Fruit fly (Drosophila melanogaster) whole organism, embryonic: ENCODE results near the gene BORCS5.

Source experiments
- CG1024 ChIP-seq: fragments of 200-800 bp; sonication (Bioruptor generic); IDR thresholded peaks from 2 replicates; pipeline ENCODE4 v1.3.6; 2022; ENCODE audit warnings: missing biosample characterization, missing genetic modification characterization
- CG11247 ChIP-seq: fragments of 200-800 bp; sonication (Bioruptor generic); IDR thresholded peaks from 2 replicates; pipeline ENCODE4 v1.3.6; 2022; ENCODE audit warnings: missing biosample characterization, missing genetic modification characterization
- CG13894 ChIP-seq: fragments of 200-800 bp; sonication (Bioruptor generic); optimal IDR thresholded peaks from 3 replicates; lab custom pipeline; 2018; ENCODE audit warnings: missing biosample characterization, mild to moderate bottlenecking, missing genetic modification characterization, moderate library complexity
- CG14710 ChIP-seq: fragments of 200-800 bp; sonication (Bioruptor generic); optimal IDR thresholded peaks from 3 replicates; lab custom pipeline; 2019; ENCODE audit warnings: missing biosample characterization, mild to moderate bottlenecking, missing genetic modification characterization, moderate library complexity
- CG15479 ChIP-seq: fragments of 200-800 bp; sonication (Bioruptor generic); optimal IDR thresholded peaks from 3 replicates; lab custom pipeline; 2019; ENCODE audit warnings: missing biosample characterization, mild to moderate bottlenecking, missing genetic modification characterization, moderate library complexity
- CG16813 ChIP-seq: fragments of 200-800 bp; sonication (Bioruptor generic); IDR thresholded peaks from 3 replicates; pipeline ENCODE4 v1.3.6; 2022; ENCODE audit warnings: missing biosample characterization, missing genetic modification characterization; ENCODE audit not compliant: partially characterized antibody
- CG17568 ChIP-seq: fragments of 200-800 bp; sonication (Bioruptor generic); optimal IDR thresholded peaks from 2 replicates; lab custom pipeline; 2018; ENCODE audit warnings: missing biosample characterization, mild to moderate bottlenecking, missing genetic modification characterization, moderate library complexity
- CG17829 ChIP-seq: fragments of 200-800 bp; optimal IDR thresholded peaks from 2 replicates; lab custom pipeline; 2019; ENCODE audit warnings: missing biosample characterization, mild to moderate bottlenecking, missing genetic modification characterization, moderate library complexity
- CG17912 ChIP-seq: fragments of 200-800 bp; sonication (Bioruptor generic); optimal IDR thresholded peaks from 2 replicates; lab custom pipeline; 2018; ENCODE audit warnings: missing biosample characterization, mild to moderate bottlenecking, missing genetic modification characterization
- CG2202 ChIP-seq: fragments of 200-800 bp; sonication (Bioruptor generic); optimal IDR thresholded peaks from 2 replicates; lab custom pipeline; 2018; ENCODE audit warnings: missing biosample characterization, mild to moderate bottlenecking, missing genetic modification characterization
- CG5180 ChIP-seq: fragments of 200-800 bp; sonication (Bioruptor generic); optimal IDR thresholded peaks from 3 replicates; lab custom pipeline; 2017; ENCODE audit warnings: missing biosample characterization, missing genetic modification characterization, mild to moderate bottlenecking, moderate library complexity, missing genetic modification reagents
- CG5245 ChIP-seq: fragments of 200-800 bp; sonication (Bioruptor generic); optimal IDR thresholded peaks from 3 replicates; lab custom pipeline; 2016; ENCODE audit warnings: missing biosample characterization, missing genetic modification characterization
- CG6689 ChIP-seq: fragments of 200-800 bp; sonication (Bioruptor generic); IDR thresholded peaks from 2 replicates; pipeline ENCODE4 v1.3.6; 2022; ENCODE audit warnings: missing biosample characterization, missing genetic modification characterization
- CG7745 ChIP-seq: fragments of 200-800 bp; sonication (Bioruptor generic); optimal IDR thresholded peaks from 2 replicates; lab custom pipeline; 2018; ENCODE audit warnings: missing biosample characterization, mild to moderate bottlenecking, missing genetic modification characterization, moderate library complexity
- CG7786 ChIP-seq: fragments of 200-800 bp; sonication (Bioruptor generic); optimal IDR thresholded peaks from 2 replicates; lab custom pipeline; 2016; ENCODE audit warnings: missing biosample characterization, missing genetic modification characterization
- CG7928 ChIP-seq: fragments of 200-800 bp; sonication (Bioruptor generic); optimal IDR thresholded peaks from 2 replicates; lab custom pipeline; 2017; ENCODE audit warnings: missing biosample characterization, mild to moderate bottlenecking, missing genetic modification characterization
- Camta ChIP-seq: fragments of 200-800 bp; sonication (Bioruptor generic); optimal IDR thresholded peaks from 2 replicates; lab custom pipeline; 2016; ENCODE audit warnings: missing biosample characterization, missing genetic modification characterization
- Hmx ChIP-seq: fragments of 200-800 bp; sonication (Bioruptor generic); optimal IDR thresholded peaks from 2 replicates; lab custom pipeline; 2016; ENCODE audit warnings: missing biosample characterization, missing genetic modification characterization
- Jarid2 ChIP-seq: fragments of 200-800 bp; sonication (Bioruptor generic); optimal IDR thresholded peaks from 3 replicates; lab custom pipeline; 2017; ENCODE audit warnings: mild to moderate bottlenecking, missing biosample characterization, missing genetic modification reagents, missing genetic modification characterization
- Meics ChIP-seq: fragments of 200-800 bp; sonication (Bioruptor generic); optimal IDR thresholded peaks from 2 replicates; lab custom pipeline; 2017; ENCODE audit warnings: missing biosample characterization, mild to moderate bottlenecking, missing genetic modification characterization
- Oli ChIP-seq: fragments of 200-800 bp; sonication (Bioruptor generic); optimal IDR thresholded peaks from 2 replicates; lab custom pipeline; 2018; ENCODE audit warnings: missing biosample characterization, mild to moderate bottlenecking, missing genetic modification characterization, moderate library complexity
- Ptx1 ChIP-seq: fragments of 200-800 bp; sonication (Bioruptor generic); IDR thresholded peaks from 2 replicates; pipeline ENCODE4 v1.3.6; 2022; ENCODE audit warnings: missing biosample characterization, missing genetic modification characterization
- Sox102F ChIP-seq: fragments of 200-800 bp; sonication (Bioruptor generic); optimal IDR thresholded peaks from 2 replicates; lab custom pipeline; 2018; ENCODE audit warnings: missing biosample characterization, mild to moderate bottlenecking, missing genetic modification characterization, moderate library complexity
- Stat92E ChIP-seq, 3 experiments: fragments of >200 bp in 2 of 3; fragments of 200-800 bp in 1 of 3; sonication (Bioruptor generic) in 1 of 3; optimal IDR thresholded peaks; 2 replicates each; lab custom pipeline; 2017 to 2019; ENCODE audit warnings: missing biosample characterization in 3 of 3, missing genetic modification characterization in 3 of 3, mild to moderate bottlenecking in 1 of 3, moderate library complexity in 1 of 3
- Xrp1 ChIP-seq: fragments of 200-800 bp; sonication (Bioruptor generic); IDR thresholded peaks from 2 replicates; pipeline ENCODE4 v1.3.6; 2022; ENCODE audit warnings: missing biosample characterization, missing genetic modification characterization
- br ChIP-seq: fragments of >200 bp; optimal IDR thresholded peaks from 2 replicates; lab custom pipeline; 2017
- bsh ChIP-seq, 2 experiments: fragments of 200-800 bp; sonication (Bioruptor generic); optimal IDR thresholded peaks; 2 replicates each; lab custom pipeline; 2017 to 2018; ENCODE audit warnings: mild to moderate bottlenecking in 2 of 2, missing biosample characterization in 2 of 2, missing genetic modification characterization in 2 of 2, moderate library complexity in 1 of 2
- cato ChIP-seq: fragments of 200-800 bp; sonication (Bioruptor generic); optimal IDR thresholded peaks from 2 replicates; lab custom pipeline; 2016; ENCODE audit warnings: missing biosample characterization, missing genetic modification characterization, borderline replicate concordance
- cg ChIP-seq: fragments of 200-800 bp; sonication (Bioruptor generic); optimal IDR thresholded peaks from 3 replicates; lab custom pipeline; 2019; ENCODE audit warnings: missing biosample characterization, mild to moderate bottlenecking, missing genetic modification characterization, moderate library complexity
- chm ChIP-seq: fragments of 200-800 bp; sonication (Bioruptor generic); IDR thresholded peaks from 2 replicates; pipeline ENCODE4 v1.3.6; 2022; ENCODE audit warnings: missing biosample characterization, missing genetic modification characterization
- danr ChIP-seq: fragments of 200-800 bp; sonication (Bioruptor generic); IDR thresholded peaks from 2 replicates; pipeline ENCODE4 v1.3.6; 2022; ENCODE audit warnings: missing biosample characterization, missing genetic modification characterization
- exex ChIP-seq: fragments of 200-800 bp; sonication (Bioruptor generic); optimal IDR thresholded peaks from 4 replicates; lab custom pipeline; 2018; ENCODE audit warnings: missing biosample characterization, mild to moderate bottlenecking, missing genetic modification characterization, moderate library complexity
- eyg ChIP-seq: fragments of 200-800 bp; sonication (Bioruptor generic); optimal IDR thresholded peaks from 3 replicates; lab custom pipeline; 2016; ENCODE audit warnings: missing biosample characterization, missing genetic modification characterization
- gcm ChIP-seq: fragments of 200-800 bp; sonication (Bioruptor generic); optimal IDR thresholded peaks from 2 replicates; lab custom pipeline; 2019; ENCODE audit warnings: missing biosample characterization, mild to moderate bottlenecking, missing genetic modification characterization, moderate library complexity
- gsb ChIP-seq: fragments of 200-800 bp; sonication (Bioruptor generic); IDR thresholded peaks from 2 replicates; pipeline ENCODE4 v1.3.6; 2022; ENCODE audit warnings: missing biosample characterization, missing genetic modification characterization
- hb ChIP-seq: fragments of 200-800 bp; sonication (Bioruptor generic); IDR thresholded peaks from 3 replicates; pipeline ENCODE4 v1.3.6; 2022; ENCODE audit warnings: missing biosample characterization, missing genetic modification characterization; ENCODE audit not compliant: partially characterized antibody
- kni ChIP-seq: fragments of 200-800 bp; sonication (Bioruptor generic); optimal IDR thresholded peaks from 3 replicates; lab custom pipeline; 2017; ENCODE audit warnings: mild to moderate bottlenecking, missing biosample characterization, missing genetic modification reagents, missing genetic modification characterization
- knrl ChIP-seq: fragments of 200-800 bp; sonication (Bioruptor generic); IDR thresholded peaks from 3 replicates; pipeline ENCODE4 v1.3.6; 2022; ENCODE audit warnings: missing biosample characterization, missing genetic modification characterization; ENCODE audit not compliant: partially characterized antibody
- lilli ChIP-seq: fragments of 200-800 bp; sonication (Bioruptor generic); optimal IDR thresholded peaks from 3 replicates; lab custom pipeline; 2016; ENCODE audit warnings: missing biosample characterization, missing genetic modification characterization
- org-1 ChIP-seq: fragments of 200-800 bp; sonication (Bioruptor generic); optimal IDR thresholded peaks from 2 replicates; lab custom pipeline; 2017; ENCODE audit warnings: missing biosample characterization, missing genetic modification characterization
- sisA ChIP-seq: fragments of 200-800 bp; sonication (Bioruptor generic); IDR thresholded peaks from 2 replicates; pipeline ENCODE4 v1.3.6; 2022; ENCODE audit warnings: missing biosample characterization, missing genetic modification characterization
- toy ChIP-seq: fragments of 200-800 bp; sonication (Bioruptor generic); IDR thresholded peaks from 2 replicates; pipeline ENCODE4 v1.3.6; 2022; ENCODE audit warnings: missing biosample characterization, missing genetic modification characterization
- trem ChIP-seq: fragments of 200-800 bp; optimal IDR thresholded peaks from 3 replicates; lab custom pipeline; 2019; ENCODE audit warnings: missing biosample characterization, mild to moderate bottlenecking, missing genetic modification characterization, moderate library complexity
- unc-4 ChIP-seq: fragments of 200-800 bp; sonication (Bioruptor generic); IDR thresholded peaks from 2 replicates; pipeline ENCODE4 v1.3.6; 2022; ENCODE audit warnings: missing biosample characterization, missing genetic modification characterization; ENCODE audit not compliant: partially characterized antibody
- unpg ChIP-seq: fragments of 200-800 bp; sonication (Bioruptor generic); optimal IDR thresholded peaks from 3 replicates; lab custom pipeline; 2018; ENCODE audit warnings: missing biosample characterization, mild to moderate bottlenecking, missing genetic modification characterization, moderate library complexity
- vnd ChIP-seq: fragments of 200-800 bp; sonication (Bioruptor generic); IDR thresholded peaks from 3 replicates; pipeline ENCODE4 v1.3.6; 2022; ENCODE audit warnings: missing biosample characterization, missing genetic modification characterization; ENCODE audit not compliant: partially characterized antibody
- yki ChIP-seq: fragments of >200 bp; optimal IDR thresholded peaks from 3 replicates; lab custom pipeline; 2018
- z ChIP-seq: fragments of 200-800 bp; sonication (Bioruptor generic); IDR thresholded peaks from 3 replicates; pipeline ENCODE4 v1.3.6; 2022; ENCODE audit warnings: missing biosample characterization, missing genetic modification characterization
- zen2 ChIP-seq: fragments of 200-800 bp; sonication (Bioruptor generic); IDR thresholded peaks from 3 replicates; pipeline ENCODE4 v1.3.6; 2022; ENCODE audit warnings: missing biosample characterization, missing genetic modification characterization; ENCODE audit not compliant: partially characterized antibody
- zfh1 ChIP-seq: fragments of 200-800 bp; sonication (Bioruptor generic); IDR thresholded peaks from 3 replicates; pipeline ENCODE4 v1.3.6; 2022; ENCODE audit warnings: missing biosample characterization, missing genetic modification characterization

The BORCS5 gene

DNA sequence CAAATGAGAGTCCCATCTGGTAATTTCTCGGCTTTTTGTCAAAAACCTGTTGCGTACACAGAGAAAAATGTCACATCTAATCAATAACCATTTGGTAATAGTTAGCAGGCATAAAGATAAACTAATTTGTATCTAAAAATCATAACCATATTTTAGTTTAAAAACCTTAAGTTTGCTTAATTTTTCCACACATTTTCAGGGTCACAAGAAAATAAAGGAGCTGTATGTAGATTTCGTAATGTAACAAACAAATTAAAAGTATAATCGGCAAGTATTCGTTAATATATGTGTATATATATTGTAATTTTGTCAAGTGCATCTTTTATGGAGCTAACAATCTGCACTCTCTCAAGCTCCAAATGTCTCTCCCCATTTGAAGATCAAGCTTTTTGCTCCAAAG, 48.4 kb upstream of the BORCS5 start (continued):
- TF ChIP-seq CG6689: peak; percentile 91
- peak; percentile 89 for TF ChIP-seq CG14710
- peak; percentile 58 for TF ChIP-seq Jarid2
- TF ChIP-seq CG17829 (tag; lab: Kevin White, UChicago): peak; percentile 93
- peak; percentile 89 for TF ChIP-seq Xrp1 (GFP tag; lab: Robert Waterston, UW)
- peak; percentile 84 for TF ChIP-seq org-1 (GFP tag; lab: Kevin White, UChicago)
- TF ChIP-seq danr: peak; percentile 88
- no peak for TF ChIP-seq yki (lab: Kevin White, UChicago)
- TF ChIP-seq Stat92E (GFP tag; optimal IDR thresholded peaks at IDR 0.05; lab: Kevin White, UChicago): peak in 1 of 3 experiments; percentile 45
- peak; percentile 79 for TF ChIP-seq CG5180 (GFP tag; lab: Kevin White, UChicago)
- TF ChIP-seq exex (tag; lab: Kevin White, UChicago): peak; percentile 65
- no peak for TF ChIP-seq CG16813
- TF ChIP-seq Camta (GFP tag; lab: Kevin White, UChicago): peak; percentile 84
- TF ChIP-seq lilli (GFP tag; lab: Kevin White, UChicago): peak; percentile 83
- peak; percentile 24 for TF ChIP-seq CG17912 (GFP tag; lab: Kevin White, UChicago)
- 0 out of 3 replicates have a peak, but pooled peaks have one; percentile 18 for TF ChIP-seq z (GFP tag; lab: Robert Waterston, UW)
- peak; percentile 71 for TF ChIP-seq eyg (GFP tag; lab: Kevin White, UChicago)
- TF ChIP-seq CG15479 (GFP tag; lab: Kevin White, UChicago): no peak
- peak; percentile 61 for TF ChIP-seq CG7786 (GFP tag; lab: Kevin White, UChicago)
- TF ChIP-seq knrl: no peak
- no peak for TF ChIP-seq br (lab: Kevin White, UChicago)
- peak; percentile 72 for TF ChIP-seq gsb (GFP tag; lab: Robert Waterston, UW)
- peak; percentile 79 for TF ChIP-seq trem
- TF ChIP-seq CG5245: peak; percentile 64
- TF ChIP-seq vnd (GFP tag; lab: Robert Waterston, UW): no peak
- peak; percentile 63 for TF ChIP-seq kni
- no peak for TF ChIP-seq zen2 (GFP tag; lab: Robert Waterston, UW)
- TF ChIP-seq CG11247 (GFP tag; lab: Robert Waterston, UW): peak; percentile 80
- peak; percentile 69 for TF ChIP-seq CG2202 (tag; lab: Kevin White, UChicago)
- peak; percentile 94 for TF ChIP-seq Ptx1
- no peak for TF ChIP-seq chm
- TF ChIP-seq zfh1 (GFP tag; lab: Robert Waterston, UW): peak; percentile 87
- peak; percentile 94 for TF ChIP-seq unpg (GFP tag; lab: Kevin White, UChicago)
- peak; percentile 81 for TF ChIP-seq cato (GFP tag; lab: Kevin White, UChicago)
- TF ChIP-seq CG13894 (tag; lab: Kevin White, UChicago): peak; percentile 84
- TF ChIP-seq CG17568: peak; percentile 86
- TF ChIP-seq Oli: peak; percentile 93
- peak; percentile 76 to 93 for TF ChIP-seq bsh (GFP tag; optimal IDR thresholded peaks at IDR 0.05; lab: Kevin White, UChicago)
- TF ChIP-seq Hmx (GFP tag; lab: Kevin White, UChicago): peak; percentile 52
- peak; percentile 93 for TF ChIP-seq Sox102F (GFP tag; lab: Kevin White, UChicago)
- peak; percentile 88 for TF ChIP-seq Meics (GFP tag; lab: Kevin White, UChicago)
- TF ChIP-seq cg (GFP tag; lab: Kevin White, UChicago): no peak
- no peak for TF ChIP-seq unc-4 (GFP tag; lab: Robert Waterston, UW)
- peak; percentile 65 for TF ChIP-seq toy (GFP tag; lab: Robert Waterston, UW)
- TF ChIP-seq CG1024 (GFP tag; lab: Robert Waterston, UW): no peak
- TF ChIP-seq CG7928: peak; percentile 63
- peak; percentile 81 for TF ChIP-seq sisA (GFP tag; lab: Robert Waterston, UW)
- no peak for TF ChIP-seq CG7745
- TF ChIP-seq hb: no peak
- TF ChIP-seq gcm (GFP tag; lab: Kevin White, UChicago): peak; percentile 86
